Fruit fly (Drosophila melanogaster) whole organism, embryonic: ENCODE measurements around the gene CG5910.

Experiments used
- Abd-B ChIP-seq: fragments of 200-800 bp; sonication (Bioruptor generic); optimal IDR thresholded peaks from 2 replicates; lab custom pipeline; 2018; ENCODE audit warnings: missing biosample characterization, mild to moderate bottlenecking, missing genetic modification characterization, moderate library complexity
- CG11696 ChIP-seq: fragments of 200-800 bp; sonication (Bioruptor generic); IDR thresholded peaks from 2 replicates; pipeline ENCODE4 v1.3.6; 2022; ENCODE audit warnings: missing biosample characterization, missing genetic modification characterization
- CG12104 ChIP-seq: fragments of 200-800 bp; sonication (Bioruptor generic); optimal IDR thresholded peaks from 3 replicates; lab custom pipeline; 2016; ENCODE audit warnings: missing biosample characterization, missing genetic modification characterization
- CG12391 ChIP-seq: fragments of 200-800 bp; sonication (Bioruptor generic); optimal IDR thresholded peaks from 3 replicates; lab custom pipeline; 2018; ENCODE audit warnings: missing biosample characterization, mild to moderate bottlenecking, missing genetic modification characterization, moderate library complexity
- CG12942 ChIP-seq: fragments of 200-800 bp; sonication (Bioruptor generic); optimal IDR thresholded peaks from 3 replicates; lab custom pipeline; 2016; ENCODE audit warnings: missing biosample characterization, missing genetic modification characterization
- CG13624 ChIP-seq: fragments of 200-800 bp; sonication (Bioruptor generic); optimal IDR thresholded peaks from 2 replicates; lab custom pipeline; 2016; ENCODE audit warnings: missing biosample characterization, missing genetic modification characterization
- CG14050 ChIP-seq: fragments of 200-800 bp; sonication (Bioruptor generic); IDR thresholded peaks from 3 replicates; pipeline ENCODE4 v1.3.6; 2022; ENCODE audit warnings: missing biosample characterization, missing genetic modification characterization
- CG15601 ChIP-seq: fragments of 200-800 bp; sonication (Bioruptor generic); optimal IDR thresholded peaks from 3 replicates; lab custom pipeline; 2019; ENCODE audit warnings: missing biosample characterization, mild to moderate bottlenecking, missing genetic modification characterization, moderate library complexity
- CG1647 ChIP-seq: fragments of 200-800 bp; sonication (Bioruptor generic); optimal IDR thresholded peaks from 3 replicates; lab custom pipeline; 2016; ENCODE audit warnings: missing biosample characterization, missing genetic modification characterization
- CG16813 ChIP-seq: fragments of 200-800 bp; sonication (Bioruptor generic); IDR thresholded peaks from 3 replicates; pipeline ENCODE4 v1.3.6; 2022; ENCODE audit warnings: missing biosample characterization, missing genetic modification characterization; ENCODE audit not compliant: partially characterized antibody
- CG17802 ChIP-seq: fragments of 200-800 bp; sonication (Bioruptor generic); optimal IDR thresholded peaks from 2 replicates; lab custom pipeline; 2018; ENCODE audit warnings: missing biosample characterization, mild to moderate bottlenecking, missing genetic modification characterization, moderate library complexity
- CG1792 ChIP-seq: fragments of 200-800 bp; sonication (Bioruptor generic); optimal IDR thresholded peaks from 2 replicates; lab custom pipeline; 2016; ENCODE audit warnings: missing biosample characterization, missing genetic modification characterization
- CG18011 ChIP-seq: fragments of 200-800 bp; sonication (Bioruptor generic); optimal IDR thresholded peaks from 2 replicates; lab custom pipeline; 2017; ENCODE audit warnings: missing biosample characterization, missing genetic modification characterization, mild to moderate bottlenecking, moderate library complexity, missing genotype
- CG18599 ChIP-seq: fragments of 200-800 bp; sonication (Bioruptor generic); optimal IDR thresholded peaks from 3 replicates; lab custom pipeline; 2017; ENCODE audit warnings: missing biosample characterization, missing genetic modification characterization, mild to moderate bottlenecking, moderate library complexity, missing genetic modification reagents
- CG33557 ChIP-seq: fragments of 200-800 bp; sonication (Bioruptor generic); optimal IDR thresholded peaks from 2 replicates; lab custom pipeline; 2019; ENCODE audit warnings: missing biosample characterization, mild to moderate bottlenecking, missing genetic modification characterization, moderate library complexity
- CG3847 ChIP-seq: fragments of 200-800 bp; sonication (Bioruptor generic); IDR thresholded peaks from 2 replicates; pipeline ENCODE4 v1.3.6; 2022; ENCODE audit warnings: missing biosample characterization, missing genetic modification characterization
- CG42726 ChIP-seq: fragments of 200-800 bp; sonication (Bioruptor generic); IDR thresholded peaks from 2 replicates; pipeline ENCODE4 v1.3.6; 2022; ENCODE audit warnings: missing biosample characterization, missing genetic modification characterization; ENCODE audit not compliant: partially characterized antibody
- CG4404 ChIP-seq: fragments of 200-800 bp; sonication (Bioruptor generic); IDR thresholded peaks from 2 replicates; pipeline ENCODE4 v1.3.6; 2022; ENCODE audit warnings: missing biosample characterization, missing genetic modification characterization
- CG4617 ChIP-seq: fragments of 200-800 bp; sonication (Bioruptor generic); optimal IDR thresholded peaks from 3 replicates; lab custom pipeline; 2016; ENCODE audit warnings: missing biosample characterization, missing genetic modification characterization, borderline replicate concordance
- CG6254 ChIP-seq: fragments of 200-800 bp; sonication (Bioruptor generic); optimal IDR thresholded peaks from 3 replicates; lab custom pipeline; 2017; ENCODE audit warnings: mild to moderate bottlenecking, missing biosample characterization, missing genetic modification reagents, missing genetic modification characterization
- CG7556 ChIP-seq: fragments of 200-800 bp; sonication (Bioruptor generic); optimal IDR thresholded peaks from 2 replicates; lab custom pipeline; 2017; ENCODE audit warnings: missing biosample characterization, mild to moderate bottlenecking, missing genetic modification characterization
- CG9437 ChIP-seq: fragments of 200-800 bp; sonication (Bioruptor generic); optimal IDR thresholded peaks from 2 replicates; lab custom pipeline; 2018; ENCODE audit warnings: missing biosample characterization, mild to moderate bottlenecking, missing genetic modification characterization
- CG9817 ChIP-seq: fragments of 200-800 bp; sonication (Bioruptor generic); optimal IDR thresholded peaks from 2 replicates; lab custom pipeline; 2018; ENCODE audit warnings: missing biosample characterization, mild to moderate bottlenecking, missing genetic modification characterization, moderate library complexity
- CHES-1-like ChIP-seq: fragments of 200-800 bp; sonication (Bioruptor generic); optimal IDR thresholded peaks from 2 replicates; lab custom pipeline; 2016; ENCODE audit warnings: missing biosample characterization, missing genetic modification characterization
- Deaf1 ChIP-seq: fragments of 200-800 bp; optimal IDR thresholded peaks from 3 replicates; lab custom pipeline; 2019; ENCODE audit warnings: missing biosample characterization, mild to moderate bottlenecking, missing genetic modification characterization, moderate library complexity
- Ets97D ChIP-seq: fragments of 200-800 bp; sonication (Bioruptor generic); optimal IDR thresholded peaks from 3 replicates; lab custom pipeline; 2016; ENCODE audit warnings: missing biosample characterization, missing genetic modification characterization
- Hand ChIP-seq: fragments of 200-800 bp; sonication (Bioruptor generic); optimal IDR thresholded peaks from 2 replicates; lab custom pipeline; 2017; ENCODE audit warnings: mild to moderate bottlenecking, missing biosample characterization, missing genetic modification reagents, missing genetic modification characterization
- Hr78 ChIP-seq, 2 experiments: fragments of 200-800 bp in 1 of 2; fragments of >200 bp in 1 of 2; sonication (Bioruptor generic) in 1 of 2; optimal IDR thresholded peaks; 2 replicates each; lab custom pipeline; 2017 to 2019; ENCODE audit warnings: missing biosample characterization in 2 of 2, missing genetic modification characterization in 2 of 2, mild to moderate bottlenecking in 1 of 2, moderate library complexity in 1 of 2
- Hsf ChIP-seq: fragments of 200-800 bp; sonication (Bioruptor generic); optimal IDR thresholded peaks from 3 replicates; lab custom pipeline; 2016; ENCODE audit warnings: missing biosample characterization, missing genetic modification characterization
- Ptx1 ChIP-seq: fragments of 200-800 bp; sonication (Bioruptor generic); IDR thresholded peaks from 2 replicates; pipeline ENCODE4 v1.3.6; 2022; ENCODE audit warnings: missing biosample characterization, missing genetic modification characterization
- Rx ChIP-seq: fragments of 200-800 bp; sonication (Bioruptor generic); IDR thresholded peaks from 2 replicates; pipeline ENCODE4 v1.3.6; 2022; ENCODE audit warnings: missing biosample characterization, missing genetic modification characterization
- abd-A ChIP-seq: fragments of 200-800 bp; sonication (Bioruptor generic); optimal IDR thresholded peaks from 3 replicates; lab custom pipeline; 2019; ENCODE audit warnings: missing biosample characterization, mild to moderate bottlenecking, missing genetic modification characterization, moderate library complexity
- bowl ChIP-seq: fragments of 200-800 bp; sonication (Bioruptor generic); IDR thresholded peaks from 2 replicates; pipeline ENCODE4 v1.3.6; 2022; ENCODE audit warnings: missing biosample characterization, missing genetic modification characterization
- cad ChIP-seq: fragments of >200 bp; optimal IDR thresholded peaks from 2 replicates; lab custom pipeline; 2017; ENCODE audit warnings: missing biosample characterization, missing genetic modification characterization
- dpn ChIP-seq, 2 experiments: fragments of 200-800 bp; sonication (Bioruptor generic); optimal IDR thresholded peaks; 3 replicates each; lab custom pipeline; 2016; ENCODE audit warnings: missing biosample characterization in 2 of 2, missing genetic modification characterization in 2 of 2
- fd102C ChIP-seq: fragments of 200-800 bp; sonication (Bioruptor generic); optimal IDR thresholded peaks from 2 replicates; lab custom pipeline; 2018; ENCODE audit warnings: missing biosample characterization, mild to moderate bottlenecking, missing genetic modification characterization, moderate library complexity
- fd3F ChIP-seq: fragments of 200-800 bp; sonication (Bioruptor generic); optimal IDR thresholded peaks from 2 replicates; lab custom pipeline; 2018; ENCODE audit warnings: missing biosample characterization, mild to moderate bottlenecking, missing genetic modification characterization, moderate library complexity
- gfzf ChIP-seq: fragments of 200-800 bp; sonication (Bioruptor generic); optimal IDR thresholded peaks from 2 replicates; lab custom pipeline; 2016; ENCODE audit warnings: missing biosample characterization, mild to moderate bottlenecking, missing genetic modification characterization, moderate library complexity
- gsb ChIP-seq: fragments of 200-800 bp; sonication (Bioruptor generic); IDR thresholded peaks from 2 replicates; pipeline ENCODE4 v1.3.6; 2022; ENCODE audit warnings: missing biosample characterization, missing genetic modification characterization
- her ChIP-seq: fragments of 200-800 bp; sonication (Bioruptor generic); optimal IDR thresholded peaks from 2 replicates; lab custom pipeline; 2016; ENCODE audit warnings: missing biosample characterization, missing genetic modification characterization
- insv ChIP-seq, 2 experiments: fragments of 200-800 bp; sonication (Bioruptor generic); optimal IDR thresholded peaks; 3 replicates each; lab custom pipeline; 2016 to 2018; ENCODE audit warnings: missing biosample characterization in 2 of 2, missing genetic modification characterization in 2 of 2
- mld ChIP-seq: fragments of 200-800 bp; sonication (Bioruptor generic); IDR thresholded peaks from 3 replicates; pipeline ENCODE4 v1.3.6; 2022; ENCODE audit warnings: missing biosample characterization, missing genetic modification characterization; ENCODE audit not compliant: partially characterized antibody
- sens-2 ChIP-seq: fragments of 200-800 bp; sonication (Bioruptor generic); IDR thresholded peaks from 2 replicates; pipeline ENCODE4 v1.3.6; 2022; ENCODE audit warnings: missing biosample characterization, missing genetic modification characterization
- slp2 ChIP-seq: fragments of 200-800 bp; sonication (Bioruptor generic); optimal IDR thresholded peaks from 2 replicates; lab custom pipeline; 2016; ENCODE audit warnings: missing biosample characterization, missing genetic modification characterization
- tap ChIP-seq: fragments of 200-800 bp; optimal IDR thresholded peaks from 3 replicates; lab custom pipeline; 2019; ENCODE audit warnings: missing biosample characterization, mild to moderate bottlenecking, missing genetic modification characterization, moderate library complexity
- vvl ChIP-seq: fragments of 200-800 bp; sonication (Bioruptor generic); IDR thresholded peaks from 2 replicates; pipeline ENCODE4 v1.3.6; 2022; ENCODE audit warnings: missing biosample characterization, missing genetic modification characterization
- z ChIP-seq: fragments of 200-800 bp; sonication (Bioruptor generic); IDR thresholded peaks from 3 replicates; pipeline ENCODE4 v1.3.6; 2022; ENCODE audit warnings: missing biosample characterization, missing genetic modification characterization
- zf30C ChIP-seq: fragments of 200-800 bp; sonication (Bioruptor generic); optimal IDR thresholded peaks from 3 replicates; lab custom pipeline; 2018; ENCODE audit warnings: missing biosample characterization, mild to moderate bottlenecking, missing genetic modification characterization

Gene CG5910

DNA sequence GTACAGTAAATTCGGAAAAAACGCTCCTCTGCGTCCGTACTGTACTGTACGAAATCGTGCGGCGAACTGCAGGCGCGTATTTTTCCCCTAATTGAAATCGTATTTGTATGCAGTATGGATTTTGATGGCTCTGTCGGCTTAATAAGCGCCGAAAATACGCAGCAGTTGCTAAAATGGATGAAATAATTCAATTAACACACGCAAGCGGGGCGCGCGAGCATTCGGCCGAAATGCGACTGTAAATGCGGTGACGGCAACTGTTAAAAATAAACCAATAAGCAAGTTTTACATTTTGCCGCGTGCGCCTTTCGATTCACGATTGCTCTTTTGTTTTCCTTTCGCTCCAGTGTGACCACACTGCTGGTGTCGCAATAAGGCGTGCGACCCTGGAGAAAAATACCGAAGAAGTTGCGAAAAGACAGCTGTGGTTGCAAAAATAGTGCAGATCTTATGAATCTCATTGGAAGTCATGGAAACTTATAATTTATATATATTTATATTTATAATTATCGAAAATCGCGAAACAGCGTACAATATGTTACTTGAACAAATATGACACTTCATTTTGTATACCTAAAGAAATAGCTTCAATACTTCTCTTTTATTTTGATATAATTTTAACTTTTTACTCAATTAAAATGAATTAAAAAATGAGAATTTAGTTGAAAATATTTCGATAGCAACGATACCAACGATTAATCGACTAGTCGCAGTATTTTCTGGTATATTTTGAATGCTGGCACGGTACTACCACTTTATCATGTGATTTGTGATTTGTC is 31.0 kb downstream of the CG5910 start, which contains the start of the genes CG32428 and CG5969 (continued):
- TF ChIP-seq CG7556 (GFP tag; lab: Kevin White, UChicago) (peak; percentile 45), CG18599 (GFP tag; lab: Kevin White, UChicago) (peak; percentile 77), abd-A (tag; lab: Kevin White, UChicago) (no peak), mld (GFP tag; lab: Robert Waterston, UW) (no peak), insv (GFP tag; optimal IDR thresholded peaks at IDR 0.05; lab: Kevin White, UChicago) (peak in 1 of 2 experiments; percentile 70), Rx (GFP tag; lab: Robert Waterston, UW) (peak; percentile 49; the same call in 1 of the 2 replicates), Hr78 (GFP tag; optimal IDR thresholded peaks at IDR 0.05; lab: Kevin White, UChicago) (no peak), CG9817 (tag; lab: Kevin White, UChicago) (peak; percentile 70), Ets97D (GFP tag; lab: Kevin White, UChicago) (peak; percentile 39), gfzf (GFP tag; lab: Kevin White, UChicago) (peak; percentile 75), z (GFP tag; lab: Robert Waterston, UW) (no peak), Ptx1 (GFP tag; lab: Robert Waterston, UW) (peak; percentile 70), CG3847 (GFP tag; lab: Robert Waterston, UW) (peak; percentile 71), vvl (GFP tag; lab: Robert Waterston, UW) (peak; percentile 72), her (GFP tag; lab: Kevin White, UChicago) (no peak), CG15601 (tag; lab: Kevin White, UChicago) (peak; percentile 28), CG16813 (GFP tag; lab: Robert Waterston, UW) (no peak), CG18011 (no peak), dpn (GFP tag; optimal IDR thresholded peaks at IDR 0.05; lab: Kevin White, UChicago) (peak; percentile 47 to 59), CG13624 (peak; percentile 31), cad (GFP tag; lab: Kevin White, UChicago) (no peak), CG14050 (GFP tag; lab: Robert Waterston, UW) (peak; percentile 19; the same call in 1 of the 3 replicates), sens-2 (GFP tag; lab: Robert Waterston, UW) (0 out of 2 replicates have a peak, but pooled peaks have one; percentile 14), tap (peak; percentile 38), CHES-1-like (GFP tag; lab: Kevin White, UChicago) (no peak), CG6254 (GFP tag; lab: Kevin White, UChicago) (peak; percentile 8), CG12391 (tag; lab: Kevin White, UChicago) (peak; percentile 79), CG42726 (no peak), CG1647 (GFP tag; lab: Kevin White, UChicago) (no peak), CG17802 (peak; percentile 3), Hsf (GFP tag; lab: Kevin White, UChicago) (no peak), Abd-B (GFP tag; lab: Kevin White, UChicago) (peak; percentile 65), CG11696 (GFP tag; lab: Robert Waterston, UW) (peak; percentile 92), CG12942 (GFP tag; lab: Kevin White, UChicago) (peak; percentile 16), CG33557 (GFP tag; lab: Kevin White, UChicago) (no peak), CG4404 (peak; percentile 12; the same call in 1 of the 2 replicates), fd3F (GFP tag; lab: Kevin White, UChicago) (peak; percentile 58), Deaf1 (peak; percentile 55), CG4617 (GFP tag; lab: Kevin White, UChicago) (no peak), fd102C (GFP tag; lab: Kevin White, UChicago) (no peak), slp2 (GFP tag; lab: Kevin White, UChicago) (no peak), bowl (GFP tag; lab: Robert Waterston, UW) (no peak), CG12104 (peak; percentile 55), Hand (no peak), CG9437 (GFP tag; lab: Kevin White, UChicago) (peak; percentile 11), gsb (GFP tag; lab: Robert Waterston, UW) (0 out of 2 replicates have a peak, but pooled peaks have one; percentile 23), zf30C (GFP tag; lab: Kevin White, UChicago) (no peak), CG1792 (GFP tag; lab: Kevin White, UChicago) (no peak)
